Worm (Caenorhabditis elegans): ENCODE data around the gene rsu-1.

DNA sequence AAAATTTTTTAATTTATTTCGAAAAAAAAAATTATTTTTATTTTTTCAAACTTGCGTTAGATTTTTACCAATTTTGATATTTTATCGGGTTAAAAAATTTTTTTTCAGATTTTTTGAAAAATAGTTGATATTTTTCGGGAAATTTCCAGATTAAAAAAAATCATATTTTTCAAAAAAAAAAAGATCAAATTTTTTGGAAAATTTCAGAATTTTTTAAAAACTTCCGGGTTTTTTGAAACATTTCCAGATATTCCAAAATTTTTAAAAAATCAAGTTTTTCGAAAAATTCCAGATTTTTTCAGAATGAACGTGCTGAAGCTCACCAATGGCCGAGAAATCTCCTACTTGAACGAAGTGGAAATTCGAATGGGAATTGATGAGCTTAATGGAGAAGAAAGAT, 46.4 kb upstream of the rsu-1 start, which contains the start of gene metl-18:
- TF ChIP-seq cnd-1 (tag; optimal IDR thresholded peaks at IDR 0.05) (no peak), nhr-76 (tag; optimal IDR thresholded peaks at IDR 0.05) (no peak), lin-13 (tag; optimal IDR thresholded peaks at IDR 0.05) (no peak), blmp-1 (tag; optimal IDR thresholded peaks at IDR 0.05) (no peak), unc-120 (tag; optimal IDR thresholded peaks at IDR 0.05; ENCODE audit: poor library complexity, severe bottlenecking) (no peak)
